Worm (Caenorhabditis elegans): ENCODE data around the gene T07E3.4.

T07E3.4 gene

ce11 chrIII:6873724-6874123 lies 24.1 kb upstream of the T07E3.4 start (continued):
- TF ChIP-seq nhr-80 (tag; optimal IDR thresholded peaks at IDR 0.05) (no peak), lin-35 (GFP tag; optimal IDR thresholded peaks at IDR 0.05) (peak in 1 of 3 experiments; percentile 10), tlf-1 (GFP tag; optimal IDR thresholded peaks at IDR 0.05) (peak; percentile 23), nhr-120 (GFP tag; IDR thresholded peaks at IDR 0.05) (no peak)

ce11 chrIII:6880797-6881196 lies 17.0 kb upstream of the T07E3.4 start, which contains the start of gene K04C2.7:
Gene K04C2.7 (plus strand): TSS chrIII:6881097.
- no peak for TF ChIP-seq madf-8 (GFP tag; conservative IDR thresholded peaks at IDR 0.05)
- no peak for TF ChIP-seq Y53G8AR.9 (GFP tag; conservative IDR thresholded peaks at IDR 0.05)
- no peak for TF ChIP-seq pbrm-1 (GFP tag; IDR thresholded peaks at IDR 0.05)
- no peak for TF ChIP-seq pha-4 (tag; optimal IDR thresholded peaks at IDR 0.05)
- no peak for TF ChIP-seq ceh-58 (GFP tag; IDR thresholded peaks at IDR 0.05)
- no peak for TF ChIP-seq tlf-1 (GFP tag; optimal IDR thresholded peaks at IDR 0.05)
- TF ChIP-seq aptf-3 (GFP tag; IDR thresholded peaks at IDR 0.05): no peak
- no peak for TF ChIP-seq attf-3 (GFP tag; conservative IDR thresholded peaks at IDR 0.05)
- no peak for TF ChIP-seq ztf-28 (GFP tag; IDR thresholded peaks at IDR 0.05)
- no peak for TF ChIP-seq mel-28 (tag; optimal IDR thresholded peaks at IDR 0.05; ENCODE audit: borderline replicate concordance)
- TF ChIP-seq D2030.7 (GFP tag; IDR thresholded peaks at IDR 0.05): no peak

- TF ChIP-seq T07F8.4 (tag; optimal IDR thresholded peaks at IDR 0.05): no peak
- TF ChIP-seq ceh-91 (GFP tag; IDR thresholded peaks at IDR 0.05): no peak
- no peak for TF ChIP-seq nhr-179 (tag; optimal IDR thresholded peaks at IDR 0.05)
- no peak for TF ChIP-seq aptf-3 (GFP tag; IDR thresholded peaks at IDR 0.05)
- TF ChIP-seq B0261.1 (tag; optimal IDR thresholded peaks at IDR 0.05): no peak
- no peak for TF ChIP-seq tbp1 (GFP tag; optimal IDR thresholded peaks at IDR 0.05)
Observed at ce11 chrIII:6881745-6882144, 16.1 kb upstream of the T07E3.4 start.

- TF ChIP-seq rpc-1 (optimal IDR thresholded peaks at IDR 0.05): no peak
- no peak for TF ChIP-seq rpc-1 (tag; optimal IDR thresholded peaks at IDR 0.05)
Observed at ce11 chrIII:6884203-6884602, 13.6 kb upstream of the T07E3.4 start, which contains the start of gene med-2. Gene med-2 (plus strand): TSS chrIII:6884503.

- TF ChIP-seq ets-4 (GFP tag; optimal IDR thresholded peaks at IDR 0.05) (no peak), cebp-2 (GFP tag; IDR thresholded peaks at IDR 0.05) (no peak), akir-1 (GFP tag; optimal IDR thresholded peaks at IDR 0.05) (no peak), pbrm-1 (GFP tag; IDR thresholded peaks at IDR 0.05) (no peak), rcor-1 (GFP tag; IDR thresholded peaks at IDR 0.05) (no peak), zim-3 (tag; optimal IDR thresholded peaks at IDR 0.05) (no peak), fkh-3 (tag; optimal IDR thresholded peaks at IDR 0.05) (no peak), ztf-3 (GFP tag; optimal IDR thresholded peaks at IDR 0.05) (no peak), ceh-58 (GFP tag; IDR thresholded peaks at IDR 0.05) (no peak), atf-7 (tag; optimal IDR thresholded peaks at IDR 0.05) (no peak), somi-1 (GFP tag; optimal IDR thresholded peaks at IDR 0.05) (no peak), nhr-27 (tag; optimal IDR thresholded peaks at IDR 0.05) (no peak), lsl-1 (GFP tag; optimal IDR thresholded peaks at IDR 0.05) (no peak), ama-1 (optimal IDR thresholded peaks at IDR 0.05) (no peak), ama-1 (GFP tag; optimal IDR thresholded peaks at IDR 0.05) (no peak), nfya-1 (tag; optimal IDR thresholded peaks at IDR 0.05; ENCODE audit: borderline replicate concordance, insufficient read depth) (no peak), F57C9.4 (tag; optimal IDR thresholded peaks at IDR 0.05) (no peak), die-1 (tag; optimal IDR thresholded peaks at IDR 0.05) (no peak), ccch-3 (GFP tag; optimal IDR thresholded peaks at IDR 0.05) (no peak), ztf-6 (GFP tag; IDR thresholded peaks at IDR 0.05) (no peak)
Observed at ce11 chrIII:6885889-6886288, 11.9 kb upstream of the T07E3.4 start.
